Fruit fly (Drosophila melanogaster) whole organism, embryonic: ENCODE data around the gene CG31233.

Experiments used
- Abd-B ChIP-seq: fragments of 200-800 bp; sonication (Bioruptor generic); optimal IDR thresholded peaks from 2 replicates; lab custom pipeline; 2018; ENCODE audit warnings: missing biosample characterization, mild to moderate bottlenecking, missing genetic modification characterization, moderate library complexity
- BEAF-32 ChIP-seq: fragments of 200-800 bp; sonication (Bioruptor generic); optimal IDR thresholded peaks from 3 replicates; lab custom pipeline; 2017; ENCODE audit warnings: missing biosample characterization, missing genetic modification characterization, mild to moderate bottlenecking, moderate library complexity, missing genetic modification reagents
- CG10543 ChIP-seq: fragments of 200-800 bp; sonication (Bioruptor generic); optimal IDR thresholded peaks from 3 replicates; lab custom pipeline; 2017; ENCODE audit warnings: missing biosample characterization, mild to moderate bottlenecking, missing genetic modification characterization, moderate library complexity
- CG10565 ChIP-seq: fragments of 200-800 bp; sonication (Bioruptor generic); optimal IDR thresholded peaks from 3 replicates; lab custom pipeline; 2016; ENCODE audit warnings: missing biosample characterization, mild to moderate bottlenecking, missing genetic modification characterization
- CG11456 ChIP-seq: fragments of 200-800 bp; sonication (Bioruptor generic); IDR thresholded peaks from 3 replicates; pipeline ENCODE4 v1.3.6; 2022; ENCODE audit warnings: missing biosample characterization, missing genetic modification characterization
- CG11695 ChIP-seq: fragments of 200-800 bp; sonication (Bioruptor generic); IDR thresholded peaks from 3 replicates; pipeline ENCODE4 v1.3.6; 2022; ENCODE audit warnings: missing biosample characterization, missing genetic modification characterization
- CG12236 ChIP-seq: fragments of 200-800 bp; sonication (Bioruptor generic); optimal IDR thresholded peaks from 2 replicates; lab custom pipeline; 2016; ENCODE audit warnings: missing biosample characterization, missing genetic modification characterization
- CG1233 ChIP-seq: fragments of 200-800 bp; sonication (Bioruptor generic); optimal IDR thresholded peaks from 4 replicates; lab custom pipeline; 2018; ENCODE audit warnings: missing biosample characterization, mild to moderate bottlenecking, missing genetic modification characterization
- CG12391 ChIP-seq: fragments of 200-800 bp; sonication (Bioruptor generic); optimal IDR thresholded peaks from 3 replicates; lab custom pipeline; 2018; ENCODE audit warnings: missing biosample characterization, mild to moderate bottlenecking, missing genetic modification characterization, moderate library complexity
- CG13894 ChIP-seq: fragments of 200-800 bp; sonication (Bioruptor generic); optimal IDR thresholded peaks from 3 replicates; lab custom pipeline; 2018; ENCODE audit warnings: missing biosample characterization, mild to moderate bottlenecking, missing genetic modification characterization, moderate library complexity
- CG17328 ChIP-seq: fragments of 200-800 bp; sonication (Bioruptor generic); IDR thresholded peaks from 2 replicates; pipeline ENCODE4 v1.3.6; 2022; ENCODE audit warnings: missing biosample characterization, missing genetic modification characterization
- CG2889 ChIP-seq: fragments of 200-800 bp; sonication (Bioruptor generic); IDR thresholded peaks from 3 replicates; pipeline ENCODE4 v1.3.6; 2022; ENCODE audit warnings: missing biosample characterization, missing genetic modification characterization
- CG6791 ChIP-seq: fragments of 200-800 bp; sonication (Bioruptor generic); IDR thresholded peaks from 3 replicates; pipeline ENCODE4 v1.3.6; 2022; ENCODE audit warnings: missing biosample characterization, missing genetic modification characterization; ENCODE audit not compliant: partially characterized antibody
- CG6854 ChIP-seq: fragments of 200-800 bp; sonication (Bioruptor generic); optimal IDR thresholded peaks from 3 replicates; lab custom pipeline; 2017; ENCODE audit warnings: missing biosample characterization, mild to moderate bottlenecking, missing genetic modification characterization
- CG9609 ChIP-seq: fragments of 200-800 bp; sonication (Bioruptor generic); optimal IDR thresholded peaks from 3 replicates; lab custom pipeline; 2016; ENCODE audit warnings: missing biosample characterization, missing genetic modification characterization
- Chrac-16 ChIP-seq: fragments of 200-800 bp; sonication (Bioruptor generic); optimal IDR thresholded peaks from 3 replicates; lab custom pipeline; 2016; ENCODE audit warnings: missing biosample characterization, missing genetic modification characterization
- Dp ChIP-seq: fragments of 200-800 bp; sonication (Bioruptor generic); optimal IDR thresholded peaks from 2 replicates; lab custom pipeline; 2018; ENCODE audit warnings: missing biosample characterization, mild to moderate bottlenecking, missing genetic modification characterization, moderate library complexity
- Drgx ChIP-seq: fragments of 200-800 bp; sonication (Bioruptor generic); IDR thresholded peaks from 2 replicates; pipeline ENCODE4 v1.3.6; 2022; ENCODE audit warnings: missing biosample characterization, missing genetic modification characterization
- Fer3 ChIP-seq: fragments of 200-800 bp; sonication (Bioruptor generic); optimal IDR thresholded peaks from 2 replicates; lab custom pipeline; 2018; ENCODE audit warnings: missing biosample characterization, mild to moderate bottlenecking, missing genetic modification characterization, moderate library complexity
- Mad ChIP-seq: fragments of 200-800 bp; sonication (Bioruptor generic); optimal IDR thresholded peaks from 2 replicates; lab custom pipeline; 2016; ENCODE audit warnings: missing biosample characterization, missing genetic modification characterization
- Max ChIP-seq: fragments of 200-800 bp; sonication (Bioruptor generic); optimal IDR thresholded peaks from 2 replicates; lab custom pipeline; 2016; ENCODE audit warnings: missing biosample characterization, mild to moderate bottlenecking, missing genetic modification characterization
- Ptx1 ChIP-seq: fragments of 200-800 bp; sonication (Bioruptor generic); IDR thresholded peaks from 2 replicates; pipeline ENCODE4 v1.3.6; 2022; ENCODE audit warnings: missing biosample characterization, missing genetic modification characterization
- Sry-δ ChIP-seq: fragments of 200-800 bp; sonication (Bioruptor generic); optimal IDR thresholded peaks from 2 replicates; lab custom pipeline; 2016; ENCODE audit warnings: missing biosample characterization, missing genetic modification characterization
- Tbp ChIP-seq: fragments of >200 bp; optimal IDR thresholded peaks from 2 replicates; lab custom pipeline; 2018; ENCODE audit warnings: missing biosample characterization, missing genetic modification characterization
- az2 ChIP-seq: fragments of 200-800 bp; sonication (Bioruptor generic); optimal IDR thresholded peaks from 3 replicates; lab custom pipeline; 2016; ENCODE audit warnings: missing biosample characterization, missing genetic modification characterization
- chm ChIP-seq: fragments of 200-800 bp; sonication (Bioruptor generic); IDR thresholded peaks from 2 replicates; pipeline ENCODE4 v1.3.6; 2022; ENCODE audit warnings: missing biosample characterization, missing genetic modification characterization
- danr ChIP-seq: fragments of 200-800 bp; sonication (Bioruptor generic); IDR thresholded peaks from 2 replicates; pipeline ENCODE4 v1.3.6; 2022; ENCODE audit warnings: missing biosample characterization, missing genetic modification characterization
- ems ChIP-seq: fragments of 200-800 bp; sonication (Bioruptor generic); optimal IDR thresholded peaks from 3 replicates; lab custom pipeline; 2016; ENCODE audit warnings: missing biosample characterization, missing genetic modification characterization
- fd102C ChIP-seq: fragments of 200-800 bp; sonication (Bioruptor generic); optimal IDR thresholded peaks from 2 replicates; lab custom pipeline; 2018; ENCODE audit warnings: missing biosample characterization, mild to moderate bottlenecking, missing genetic modification characterization, moderate library complexity
- gcm ChIP-seq: fragments of 200-800 bp; sonication (Bioruptor generic); optimal IDR thresholded peaks from 2 replicates; lab custom pipeline; 2019; ENCODE audit warnings: missing biosample characterization, mild to moderate bottlenecking, missing genetic modification characterization, moderate library complexity
- grn ChIP-seq: fragments of 200-800 bp; sonication (Bioruptor generic); optimal IDR thresholded peaks from 3 replicates; lab custom pipeline; 2017; ENCODE audit warnings: missing biosample characterization, missing genetic modification characterization
- ham ChIP-seq: fragments of 200-800 bp; sonication (Bioruptor generic); IDR thresholded peaks from 2 replicates; pipeline ENCODE4 v1.3.6; 2022; ENCODE audit warnings: missing biosample characterization, missing genetic modification characterization
- mam ChIP-seq: fragments of 200-800 bp; sonication (Bioruptor generic); optimal IDR thresholded peaks from 3 replicates; lab custom pipeline; 2016; ENCODE audit warnings: missing biosample characterization, missing genetic modification characterization
- nom ChIP-seq: fragments of 200-800 bp; sonication (Bioruptor generic); optimal IDR thresholded peaks from 2 replicates; lab custom pipeline; 2017; ENCODE audit warnings: missing biosample characterization, missing genetic modification characterization, mild to moderate bottlenecking, moderate library complexity, missing genetic modification reagents
- salm ChIP-seq: fragments of 200-800 bp; sonication (Bioruptor generic); optimal IDR thresholded peaks from 2 replicates; lab custom pipeline; 2018; ENCODE audit warnings: missing biosample characterization, mild to moderate bottlenecking, missing genetic modification characterization
- sd ChIP-seq: fragments of 200-800 bp; sonication (Bioruptor generic); optimal IDR thresholded peaks from 3 replicates; lab custom pipeline; 2018; ENCODE audit warnings: missing biosample characterization, mild to moderate bottlenecking, missing genetic modification characterization, moderate library complexity
- sens ChIP-seq: fragments of 200-800 bp; sonication (Bioruptor generic); peaks from one replicate; lab custom pipeline; 2016; ENCODE audit warnings: missing biosample characterization, missing genetic modification characterization
- tna ChIP-seq: fragments of 200-800 bp; sonication (Bioruptor generic); IDR thresholded peaks from 2 replicates; pipeline ENCODE4 v1.3.6; 2022; ENCODE audit warnings: missing biosample characterization, missing genetic modification characterization; ENCODE audit not compliant: partially characterized antibody
- usp ChIP-seq: fragments of >200 bp; optimal IDR thresholded peaks from 2 replicates; lab custom pipeline; 2017; ENCODE audit warnings: missing biosample characterization, missing genetic modification characterization
- zen ChIP-seq: fragments of 200-800 bp; sonication (Bioruptor generic); optimal IDR thresholded peaks from 3 replicates; lab custom pipeline; 2018; ENCODE audit warnings: missing biosample characterization, mild to moderate bottlenecking, missing genetic modification characterization, moderate library complexity

CG31233 gene

dm6 chr3R:21703346-21703745 lies 46.3 kb upstream of the CG31233 start (continued):
- peak; percentile 17 for TF ChIP-seq Mad (GFP tag; lab: Kevin White, UChicago)
- peak; percentile 53 for TF ChIP-seq Ptx1
- no peak for TF ChIP-seq CG9609 (GFP tag; lab: Kevin White, UChicago)
- TF ChIP-seq CG6791: no peak; the same call in 2 of the 3 replicates
- TF ChIP-seq Dp (GFP tag; lab: Kevin White, UChicago): no peak
- TF ChIP-seq sd: no peak
- TF ChIP-seq gcm (GFP tag; lab: Kevin White, UChicago): no peak
- no peak for TF ChIP-seq grn (GFP tag; lab: Kevin White, UChicago)
- no peak for TF ChIP-seq usp
- TF ChIP-seq mam (GFP tag; lab: Kevin White, UChicago): no peak
- no peak for TF ChIP-seq salm (tag; lab: Kevin White, UChicago)
- TF ChIP-seq ems (GFP tag; lab: Kevin White, UChicago): no peak
- TF ChIP-seq nom (GFP tag; lab: Kevin White, UChicago): no peak
- TF ChIP-seq CG10565 (GFP tag; lab: Kevin White, UChicago): no peak
- no peak for TF ChIP-seq fd102C (GFP tag; lab: Kevin White, UChicago)
- TF ChIP-seq CG11456 (GFP tag; lab: Robert Waterston, UW): no peak
- TF ChIP-seq ham (GFP tag; lab: Robert Waterston, UW): no peak
- TF ChIP-seq zen (tag; lab: Kevin White, UChicago): no peak
- no peak for TF ChIP-seq tna
- no peak for TF ChIP-seq Tbp (GFP tag; lab: Kevin White, UChicago)
- no peak for TF ChIP-seq Abd-B (GFP tag; lab: Kevin White, UChicago)
- no peak for TF ChIP-seq danr (GFP tag; lab: Robert Waterston, UW)
- TF ChIP-seq CG12391 (tag; lab: Kevin White, UChicago): peak; percentile 33
- no peak for TF ChIP-seq chm (GFP tag; lab: Robert Waterston, UW)
- no peak for TF ChIP-seq CG6854 (GFP tag; lab: Kevin White, UChicago)
- peak; percentile 40 for TF ChIP-seq az2 (GFP tag; lab: Kevin White, UChicago)
- TF ChIP-seq BEAF-32 (GFP tag; lab: Kevin White, UChicago): no peak
- no peak for TF ChIP-seq Fer3
- TF ChIP-seq CG17328 (GFP tag; lab: Robert Waterston, UW): no peak
- peak; percentile 61 for TF ChIP-seq sens (GFP tag; lab: Kevin White, UChicago)
- TF ChIP-seq CG12236 (GFP tag; lab: Kevin White, UChicago): no peak
- TF ChIP-seq Chrac-16 (GFP tag; lab: Kevin White, UChicago): no peak
- TF ChIP-seq CG13894: no peak
- TF ChIP-seq Sry-δ (GFP tag; lab: Kevin White, UChicago): no peak
- TF ChIP-seq Max: no peak

- 0 out of 3 replicates have a peak, but pooled peaks have one; percentile 13 for TF ChIP-seq CG2889 (GFP tag; lab: Robert Waterston, UW)
- TF ChIP-seq CG11695: no peak
- TF ChIP-seq CG10543: no peak
- no peak for TF ChIP-seq CG1233 (GFP tag; lab: Kevin White, UChicago)
- peak; percentile 30; the same call in 1 of the 2 replicates for TF ChIP-seq Drgx (GFP tag; lab: Robert Waterston, UW)
Observed at dm6 chr3R:21704439-21704838, 45.2 kb upstream of the CG31233 start.
